Fruit fly (Drosophila melanogaster) whole organism, prepupa: ENCODE data around the gene dlt.

Experiments
- CG6808 ChIP-seq: fragments of 200-800 bp; sonication (Bioruptor generic); optimal IDR thresholded peaks from 3 replicates; lab custom pipeline; 2017; ENCODE audit warnings: missing biosample characterization, missing genetic modification characterization, mild to moderate bottlenecking, moderate library complexity, missing genetic modification reagents
- CG9139 ChIP-seq: fragments of 200-800 bp; sonication (Bioruptor generic); optimal IDR thresholded peaks from 3 replicates; lab custom pipeline; 2017; ENCODE audit warnings: missing biosample characterization, mild to moderate bottlenecking, missing genetic modification characterization
- Hr4 ChIP-seq: fragments of 200-800 bp; sonication (Bioruptor generic); optimal IDR thresholded peaks from 3 replicates; lab custom pipeline; 2016; ENCODE audit warnings: missing biosample characterization, missing genetic modification characterization
- Lpt ChIP-seq: fragments of 200-800 bp; sonication (Bioruptor generic); optimal IDR thresholded peaks from 3 replicates; lab custom pipeline; 2016; ENCODE audit warnings: missing biosample characterization, missing genetic modification characterization
- cyc ChIP-seq: fragments of 200-800 bp; sonication (Bioruptor generic); optimal IDR thresholded peaks from 3 replicates; lab custom pipeline; 2016; ENCODE audit warnings: missing biosample characterization, missing genetic modification characterization
- dsx ChIP-seq: fragments of 200-800 bp; optimal IDR thresholded peaks from 3 replicates; lab custom pipeline; 2019; ENCODE audit warnings: missing biosample characterization, mild to moderate bottlenecking, missing genetic modification characterization, moderate library complexity; ENCODE audit not compliant: poor library complexity, severe bottlenecking
- pdm3 ChIP-seq: fragments of 200-800 bp; sonication (Bioruptor generic); optimal IDR thresholded peaks from 3 replicates; lab custom pipeline; 2016; ENCODE audit warnings: missing biosample characterization, missing genetic modification characterization
- salr ChIP-seq, 2 experiments: fragments of 200-800 bp; sonication (Bioruptor generic); optimal IDR thresholded peaks; 3 replicates each; lab custom pipeline; 2016 to 2018; ENCODE audit warnings: missing biosample characterization in 2 of 2, missing genetic modification characterization in 2 of 2, mild to moderate bottlenecking in 1 of 2
- ss ChIP-seq, 2 experiments: fragments of 200-800 bp; sonication (Bioruptor generic); optimal IDR thresholded peaks; 2 replicates in 1 of 2; 3 replicates in 1 of 2; lab custom pipeline; 2017 to 2018; ENCODE audit warnings: mild to moderate bottlenecking in 2 of 2, missing biosample characterization in 2 of 2, missing genetic modification characterization in 2 of 2, moderate library complexity in 1 of 2
- topi ChIP-seq: fragments of 200-800 bp; sonication (Bioruptor generic); optimal IDR thresholded peaks from 3 replicates; lab custom pipeline; 2016; ENCODE audit warnings: missing biosample characterization, missing genetic modification characterization

DNA sequence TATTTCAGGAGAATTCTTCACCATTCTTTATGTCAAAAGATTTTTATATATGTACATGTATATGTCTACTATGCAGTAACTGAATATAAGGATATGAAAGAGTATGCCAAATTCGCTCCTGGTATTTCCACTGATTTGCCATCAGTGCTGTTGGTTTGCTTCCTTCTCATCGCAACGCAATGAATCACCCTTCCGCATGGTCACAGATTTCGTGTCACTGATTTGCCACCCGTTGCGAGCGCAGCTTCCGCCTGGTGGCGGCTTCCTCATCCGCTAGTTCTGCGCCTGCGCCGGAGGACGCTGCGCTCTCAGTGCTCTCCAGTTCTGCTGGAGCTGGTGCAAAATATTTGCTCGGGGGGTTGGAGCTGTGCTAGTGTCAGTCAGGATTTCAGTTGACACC is 46.9 kb downstream of the dlt start:
- peak in 1 of 2 experiments; percentile 25 for TF ChIP-seq ss (GFP tag; optimal IDR thresholded peaks at IDR 0.05; lab: Kevin White, UChicago)
- no peak for TF ChIP-seq dsx (GFP tag; lab: Kevin White, UChicago)
- TF ChIP-seq Hr4: no peak
- no peak for TF ChIP-seq CG9139 (GFP tag; lab: Kevin White, UChicago)
- no peak for TF ChIP-seq cyc
- no peak for TF ChIP-seq salr (GFP tag; optimal IDR thresholded peaks at IDR 0.05; lab: Kevin White, UChicago)
- TF ChIP-seq pdm3 (GFP tag; lab: Kevin White, UChicago): no peak
- TF ChIP-seq CG6808 (GFP tag; lab: Kevin White, UChicago): no peak
- no peak for TF ChIP-seq topi (GFP tag; lab: Kevin White, UChicago)
- no peak for TF ChIP-seq Lpt (GFP tag; lab: Kevin White, UChicago)
